Fruit fly (Drosophila melanogaster): ENCODE results near the gene ohgt.

- TF ChIP-seq HLH106 (tag; optimal IDR thresholded peaks at IDR 0.05): peak; percentile 89
- TF ChIP-seq Hr83 (GFP tag; optimal IDR thresholded peaks at IDR 0.05; ENCODE audit: poor library complexity, severe bottlenecking): peak; percentile 51
- TF ChIP-seq fru (GFP tag; optimal IDR thresholded peaks at IDR 0.05): peak; percentile 67
- peak; percentile 52 for TF ChIP-seq ey (GFP tag; optimal IDR thresholded peaks at IDR 0.05)
- peak; percentile 15 for TF ChIP-seq sage (GFP tag; optimal IDR thresholded peaks at IDR 0.05)
Observed at dm6 chr3R:10042664-10043372, 6.2 kb upstream of the ohgt start, which contains the start of the genes Mical and CG3909.

Measured in whole organism, wandering third instar larva.